Worm (Caenorhabditis elegans) whole organism, L3 larva: ENCODE measurements around the gene C08E8.10.

Source experiments
- ZK546.5 ChIP-seq: sonication (generic microtip); optimal IDR thresholded peaks from 2 replicates; lab custom pipeline; 2017; ENCODE audit warnings: missing biosample characterization, missing genetic modification characterization
- ceh-16 ChIP-seq: sonication (generic microtip); optimal IDR thresholded peaks from 2 replicates; lab custom pipeline; 2017; ENCODE audit warnings: missing biosample characterization, missing genetic modification characterization
- ceh-28 ChIP-seq: fragments of 150-350 bp; optimal IDR thresholded peaks from 2 replicates; lab custom pipeline; 2014; ENCODE audit warnings: missing biosample characterization, missing genetic modification reagents, missing genetic modification characterization
- ceh-82 ChIP-seq: fragments of 150-350 bp; optimal IDR thresholded peaks from 2 replicates; lab custom pipeline; 2014; ENCODE audit warnings: missing biosample characterization, missing genetic modification characterization
- daf-12 ChIP-seq: fragments of 150-350 bp; optimal IDR thresholded peaks from 2 replicates; lab custom pipeline; 2014; ENCODE audit warnings: missing biosample characterization, missing genetic modification reagents, missing genetic modification characterization
- egl-27 ChIP-seq: sonication (generic microtip); optimal IDR thresholded peaks from 4 replicates; lab custom pipeline; 2017; ENCODE audit warnings: missing biosample characterization, missing genetic modification reagents, missing genetic modification characterization
- egl-5 ChIP-seq: fragments of 150-350 bp; optimal IDR thresholded peaks from 2 replicates; lab custom pipeline; 2017; ENCODE audit warnings: missing biosample characterization, missing genetic modification reagents, missing genetic modification characterization, inconsistent platforms
- elt-2 ChIP-seq: sonication (generic microtip); optimal IDR thresholded peaks from 2 replicates; lab custom pipeline; 2016; ENCODE audit warnings: missing genetic modification reagents, mild to moderate bottlenecking, missing genetic modification characterization, missing compliant biosample characterization
- elt-3 ChIP-seq, 3 experiments: fragments of 150-350 bp in 1 of 3; sonication (generic microtip) in 2 of 3; optimal IDR thresholded peaks; 2 replicates in 2 of 3; 4 replicates in 1 of 3; lab custom pipeline; 2014 to 2017; ENCODE audit warnings: missing biosample characterization in 3 of 3, missing genetic modification characterization in 3 of 3
- eor-1 ChIP-seq, 2 experiments: fragments of 150-350 bp; optimal IDR thresholded peaks; 2 replicates each; lab custom pipeline; 2014 to 2018; ENCODE audit warnings: missing biosample characterization in 2 of 2, missing genetic modification characterization in 2 of 2
- fkh-2 ChIP-seq: fragments of 150-350 bp; optimal IDR thresholded peaks from 2 replicates; lab custom pipeline; 2014; ENCODE audit warnings: missing biosample characterization, missing genetic modification reagents, missing genetic modification characterization
- fos-1 ChIP-seq: fragments of 150-350 bp; optimal IDR thresholded peaks from 2 replicates; lab custom pipeline; 2014; ENCODE audit warnings: missing biosample characterization, missing genetic modification characterization
- jun-1 ChIP-seq: fragments of 150-350 bp; optimal IDR thresholded peaks from 2 replicates; lab custom pipeline; 2014; ENCODE audit warnings: missing biosample characterization, missing genetic modification reagents, missing genetic modification characterization
- lin-15B ChIP-seq: fragments of 150-350 bp; optimal IDR thresholded peaks from 2 replicates; lab custom pipeline; 2014; ENCODE audit warnings: missing biosample characterization, missing genetic modification characterization
- mdl-1 ChIP-seq: fragments of 150-350 bp; optimal IDR thresholded peaks from 2 replicates; lab custom pipeline; 2014; ENCODE audit warnings: missing biosample characterization, missing genetic modification characterization
- mml-1 ChIP-seq: fragments of 150-350 bp; sonication (generic microtip); optimal IDR thresholded peaks from 3 replicates; lab custom pipeline; 2014; ENCODE audit warnings: missing biosample characterization, missing genetic modification characterization
- nfya-1 ChIP-seq: sonication (generic microtip); optimal IDR thresholded peaks from 2 replicates; lab custom pipeline; 2017; ENCODE audit warnings: missing genetic modification characterization, mild to moderate bottlenecking, missing compliant biosample characterization, antibody characterized with exemption, moderate library complexity; ENCODE audit not compliant: insufficient read depth
- nhr-12 ChIP-seq: fragments of 150-350 bp; optimal IDR thresholded peaks from 2 replicates; lab custom pipeline; 2014; ENCODE audit warnings: missing biosample characterization, missing genetic modification characterization
- nhr-23 ChIP-seq: fragments of 150-350 bp; optimal IDR thresholded peaks from 2 replicates; lab custom pipeline; 2014; ENCODE audit warnings: missing biosample characterization, missing genetic modification reagents, missing genetic modification characterization
- nhr-25 ChIP-seq: sonication (generic microtip); optimal IDR thresholded peaks from 2 replicates; lab custom pipeline; 2017; ENCODE audit warnings: missing biosample characterization, missing genetic modification characterization
- nhr-28 ChIP-seq: fragments of 150-350 bp; optimal IDR thresholded peaks from 2 replicates; lab custom pipeline; 2014; ENCODE audit warnings: missing biosample characterization, missing genetic modification characterization
- nhr-76 ChIP-seq: fragments of 150-350 bp; sonication (generic microtip); optimal IDR thresholded peaks from 5 replicates; lab custom pipeline; 2014; ENCODE audit warnings: missing biosample characterization, missing genetic modification characterization
- nhr-77 ChIP-seq: fragments of 150-350 bp; optimal IDR thresholded peaks from 2 replicates; lab custom pipeline; 2014; ENCODE audit warnings: missing biosample characterization, missing genetic modification characterization
- pha-4 ChIP-seq: fragments of 150-350 bp; optimal IDR thresholded peaks from 2 replicates; lab custom pipeline; 2014; ENCODE audit warnings: missing biosample characterization, missing genetic modification reagents, missing genetic modification characterization
- pqm-1 ChIP-seq: fragments of 150-350 bp; optimal IDR thresholded peaks from 2 replicates; lab custom pipeline; 2017; ENCODE audit warnings: missing biosample characterization, missing genetic modification characterization, inconsistent platforms
- sea-2 ChIP-seq: fragments of 150-350 bp; sonication (generic microtip); optimal IDR thresholded peaks from 4 replicates; lab custom pipeline; 2014; ENCODE audit warnings: missing biosample characterization, missing genetic modification reagents, missing genetic modification characterization
- snpc-4 ChIP-seq: fragments of 150-350 bp; optimal IDR thresholded peaks from 2 replicates; lab custom pipeline; 2014; ENCODE audit warnings: missing biosample characterization, missing genetic modification characterization
- unc-39 ChIP-seq: sonication (generic microtip); optimal IDR thresholded peaks from 4 replicates; lab custom pipeline; 2017; ENCODE audit warnings: missing biosample characterization, missing genetic modification characterization
- unc-62 ChIP-seq: fragments of 150-350 bp; sonication (generic microtip); optimal IDR thresholded peaks from 4 replicates; lab custom pipeline; 2014; ENCODE audit warnings: missing biosample characterization, missing genetic modification reagents, missing genetic modification characterization
- zag-1 ChIP-seq: fragments of 150-350 bp; optimal IDR thresholded peaks from 2 replicates; lab custom pipeline; 2014; ENCODE audit warnings: missing biosample characterization, missing genetic modification characterization
- ztf-11 ChIP-seq: fragments of 150-350 bp; optimal IDR thresholded peaks from 2 replicates; lab custom pipeline; 2014; ENCODE audit warnings: missing biosample characterization, missing genetic modification characterization
- ztf-4 ChIP-seq: fragments of 150-350 bp; optimal IDR thresholded peaks from 2 replicates; lab custom pipeline; 2014; ENCODE audit warnings: missing biosample characterization, missing genetic modification characterization

C08E8.10 gene

DNA sequence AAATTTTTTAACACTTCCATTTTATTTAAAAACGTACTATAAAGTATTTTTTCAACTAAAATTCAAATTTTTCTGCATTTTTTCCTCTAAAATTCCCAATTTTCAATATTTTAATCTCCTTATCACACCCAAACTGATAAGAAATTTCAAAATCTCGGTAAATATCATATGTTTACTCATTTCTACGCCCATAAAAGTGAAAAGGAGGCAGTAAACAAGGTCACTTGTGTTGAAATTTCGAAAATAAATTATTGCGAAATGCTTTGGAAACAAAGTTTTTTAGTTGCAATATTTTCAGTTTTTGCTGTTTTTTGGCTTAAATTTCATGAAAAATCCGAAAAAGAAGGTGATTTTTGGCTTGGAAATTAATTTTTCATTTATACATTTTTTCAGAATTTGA, 31.9 kb upstream of the C08E8.10 start, which contains the start of gene C08E8.4:
TSS of gene C08E8.4 (plus strand) at position 268 of the 400 bp plus-strand sequence.
- TF ChIP-seq ceh-82 = no peak
- peak; percentile 28 for TF ChIP-seq jun-1
- peak; percentile 75 for TF ChIP-seq pha-4 (tag; lab: Kevin White, UChicago)
- TF ChIP-seq nhr-28 (tag; lab: Kevin White, UChicago) = no peak
- TF ChIP-seq pqm-1 (tag; lab: Kevin White, UChicago) = peak; percentile 80
- peak; percentile 67 for TF ChIP-seq elt-2 (tag; lab: Kevin White, UChicago)

DNA sequence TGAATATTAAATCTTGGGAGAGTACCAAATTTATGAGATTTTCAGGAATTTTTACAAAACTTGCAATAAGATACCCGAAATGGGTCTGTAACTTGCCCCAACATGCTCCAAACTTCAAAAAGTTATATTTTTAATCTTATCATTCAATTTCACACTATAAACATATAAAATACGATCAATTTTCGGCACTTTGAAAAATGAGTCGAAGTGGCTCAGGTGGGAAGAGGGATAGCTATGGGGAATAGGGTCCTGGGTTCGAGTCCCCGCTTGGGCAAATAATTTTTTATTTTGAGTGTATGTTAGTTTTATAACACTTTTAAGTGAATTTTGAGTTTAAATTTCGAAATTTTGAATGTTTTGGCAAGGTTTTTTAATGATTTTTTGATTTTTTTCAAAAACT, 31.3 kb upstream of the C08E8.10 start:
- TF ChIP-seq ceh-16 = no peak
- TF ChIP-seq eor-1 (tag; optimal IDR thresholded peaks at IDR 0.05; lab: Kevin White, UChicago) = no peak
- no peak for TF ChIP-seq nhr-25 (tag; lab: Kevin White, UChicago)
- no peak for TF ChIP-seq zag-1 (tag; lab: Kevin White, UChicago)
- no peak for TF ChIP-seq ceh-82
- TF ChIP-seq daf-12 (tag; lab: Kevin White, UChicago) = no peak
- TF ChIP-seq pha-4 (tag; lab: Kevin White, UChicago) = no peak
- TF ChIP-seq egl-27 = no peak
- TF ChIP-seq ztf-4 = no peak
- no peak for TF ChIP-seq elt-3 (tag; optimal IDR thresholded peaks at IDR 0.05; lab: Kevin White, UChicago)
- TF ChIP-seq nfya-1 (tag; lab: Kevin White, UChicago) = no peak
- no peak for TF ChIP-seq ceh-28 (tag; lab: Kevin White, UChicago)
- TF ChIP-seq pqm-1 (tag; lab: Kevin White, UChicago) = no peak
- no peak for TF ChIP-seq lin-15B (tag; lab: Kevin White, UChicago)
- TF ChIP-seq nhr-77 (tag; lab: Kevin White, UChicago) = no peak
- TF ChIP-seq unc-39 (tag; lab: Kevin White, UChicago) = no peak
- TF ChIP-seq mml-1 (tag; lab: Kevin White, UChicago) = no peak
- TF ChIP-seq unc-62 = no peak
- no peak for TF ChIP-seq nhr-28 (tag; lab: Kevin White, UChicago)

- TF ChIP-seq egl-27 = no peak
- TF ChIP-seq elt-3 (tag; optimal IDR thresholded peaks at IDR 0.05; lab: Kevin White, UChicago) = no peak
- no peak for TF ChIP-seq ztf-11 (tag; lab: Kevin White, UChicago)
- TF ChIP-seq lin-15B (tag; lab: Kevin White, UChicago) = no peak
- no peak for TF ChIP-seq ztf-4
- TF ChIP-seq jun-1 = no peak
- TF ChIP-seq nhr-12 (tag; lab: Kevin White, UChicago) = no peak
- TF ChIP-seq nhr-76 (tag; lab: Kevin White, UChicago) = no peak
- no peak for TF ChIP-seq fos-1
These were observed 28.6 kb upstream of the C08E8.10 start, which contains the start of gene C08E8.6 for ce11 chrV:18368322-18368721. TSS of gene C08E8.6 (minus strand) at chrV:18368422.

ce11 chrV:18364558-18364957, 24.9 kb upstream of the C08E8.10 start, which contains the start of gene C08E8.9:
TSS of gene C08E8.9 (plus strand) at chrV:18364858.
- no peak for TF ChIP-seq mml-1 (tag; lab: Kevin White, UChicago)
- TF ChIP-seq elt-3 (tag; optimal IDR thresholded peaks at IDR 0.05; lab: Kevin White, UChicago) = no peak
- no peak for TF ChIP-seq ceh-28 (tag; lab: Kevin White, UChicago)
- no peak for TF ChIP-seq ztf-4
- no peak for TF ChIP-seq lin-15B (tag; lab: Kevin White, UChicago)
- TF ChIP-seq nhr-28 (tag; lab: Kevin White, UChicago) = no peak
- no peak for TF ChIP-seq nhr-23 (tag; lab: Kevin White, UChicago)
- TF ChIP-seq nhr-77 (tag; lab: Kevin White, UChicago) = no peak
- TF ChIP-seq ztf-11 (tag; lab: Kevin White, UChicago) = no peak
- no peak for TF ChIP-seq daf-12 (tag; lab: Kevin White, UChicago)
- no peak for TF ChIP-seq sea-2
- TF ChIP-seq ZK546.5 = no peak
- no peak for TF ChIP-seq egl-5 (tag; lab: Kevin White, UChicago)
- no peak for TF ChIP-seq nhr-12 (tag; lab: Kevin White, UChicago)
- no peak for TF ChIP-seq pha-4 (tag; lab: Kevin White, UChicago)
- no peak for TF ChIP-seq nhr-76 (tag; lab: Kevin White, UChicago)
- TF ChIP-seq mdl-1 (tag; lab: Kevin White, UChicago) = no peak
- TF ChIP-seq ceh-82 = no peak
- no peak for TF ChIP-seq egl-27
- TF ChIP-seq, all 47 proteins: peak for 0

DNA sequence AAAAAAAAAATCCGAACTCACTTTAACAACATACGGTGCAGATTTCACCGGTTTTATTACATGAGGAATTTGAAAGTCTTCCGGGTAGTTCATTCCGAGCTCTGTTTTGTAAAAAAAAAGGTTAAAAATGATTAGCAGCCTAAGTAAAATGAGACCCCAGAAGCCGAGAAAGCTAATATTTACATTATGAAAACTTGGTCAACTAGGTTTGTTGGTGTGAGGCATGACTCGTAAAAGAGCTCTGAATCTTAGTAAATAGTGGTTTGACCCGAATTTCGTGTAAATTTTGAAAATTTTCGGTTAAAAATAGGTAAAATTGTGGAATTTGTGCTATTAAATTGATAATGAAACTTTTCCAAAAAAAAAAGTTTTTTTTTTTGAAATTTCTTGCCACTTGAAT, 22.7 kb upstream of the C08E8.10 start, which contains the start of gene C08E8.1:
TSS of gene C08E8.1 (minus strand) at position 101 of the 400 bp plus-strand sequence.
- TF ChIP-seq unc-39 (tag; lab: Kevin White, UChicago) = no peak
- TF ChIP-seq fkh-2 (tag; lab: Kevin White, UChicago) = no peak
- TF ChIP-seq daf-12 (tag; lab: Kevin White, UChicago) = no peak
- no peak for TF ChIP-seq eor-1 (tag; optimal IDR thresholded peaks at IDR 0.05; lab: Kevin White, UChicago)
- no peak for TF ChIP-seq ztf-11 (tag; lab: Kevin White, UChicago)
- TF ChIP-seq snpc-4 (tag; lab: Kevin White, UChicago) = no peak
- TF ChIP-seq unc-62 = no peak
- TF ChIP-seq, all 47 proteins: peak for 0
